Fruit fly (Drosophila melanogaster): ENCODE measurements around the gene CG32264.

CG32264 gene

DNA sequence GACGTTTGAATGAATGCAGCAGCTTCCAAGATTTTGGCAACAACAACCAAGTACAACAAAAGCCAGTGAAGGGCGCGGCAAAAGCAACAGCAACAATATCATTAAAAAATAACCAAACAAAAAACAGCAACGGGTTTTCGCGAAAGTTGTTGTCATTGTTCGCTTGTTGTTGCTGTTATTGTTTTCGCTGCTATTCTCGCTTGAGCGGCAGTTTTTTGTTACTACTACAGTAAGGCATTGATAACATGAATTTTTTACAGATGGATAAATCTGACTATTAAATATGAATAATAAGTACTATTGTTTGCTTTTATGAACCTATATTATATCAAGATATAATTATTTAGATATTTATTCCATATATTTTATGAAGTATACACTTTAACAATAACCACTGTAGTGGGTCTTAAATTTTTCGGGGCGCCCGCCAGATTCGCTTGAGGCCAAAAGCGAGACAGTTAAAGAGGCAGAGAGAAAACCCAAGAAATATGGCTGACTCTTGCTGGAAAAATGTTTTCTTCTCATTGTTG lies 34.8 kb downstream of the CG32264 start (continued):
- peak in 1 of 2 experiments; percentile 88 for TF ChIP-seq Hr51 (GFP tag; optimal IDR thresholded peaks at IDR 0.05)
- peak; percentile 64; the same call in 1 of the 3 replicates for TF ChIP-seq CG7357 (GFP tag; IDR thresholded peaks at IDR 0.05)
- TF ChIP-seq CG4617 (GFP tag; optimal IDR thresholded peaks at IDR 0.05; ENCODE audit: borderline replicate concordance) = no peak
- TF ChIP-seq fd102C (GFP tag; optimal IDR thresholded peaks at IDR 0.05) = no peak
- TF ChIP-seq Dad (GFP tag; optimal IDR thresholded peaks at IDR 0.05) = no peak
- TF ChIP-seq zen (tag; optimal IDR thresholded peaks at IDR 0.05) = no peak
- peak; percentile 81 for TF ChIP-seq Oli (tag; optimal IDR thresholded peaks at IDR 0.05)
- no peak for TF ChIP-seq TFAM (GFP tag; optimal IDR thresholded peaks at IDR 0.05)
- peak; percentile 27; the same call in 1 of the 2 replicates for TF ChIP-seq GATAe (GFP tag; conservative IDR thresholded peaks at IDR 0.05)
- TF ChIP-seq CG12071 (GFP tag; optimal IDR thresholded peaks at IDR 0.05) = peak; percentile 14
- TF ChIP-seq CG15479 (GFP tag; optimal IDR thresholded peaks at IDR 0.05) = no peak
- TF ChIP-seq CG7745 (tag; optimal IDR thresholded peaks at IDR 0.05) = no peak
- peak; percentile 64 for TF ChIP-seq Gug (GFP tag; IDR thresholded peaks at IDR 0.05)
- TF ChIP-seq oc (tag; optimal IDR thresholded peaks at IDR 0.05) = peak; percentile 46
- TF ChIP-seq br (optimal IDR thresholded peaks at IDR 0.05) = no peak
- TF ChIP-seq HLHmδ (GFP tag; optimal IDR thresholded peaks at IDR 0.05) = no peak
- TF ChIP-seq Ets97D (GFP tag; optimal IDR thresholded peaks at IDR 0.05) = no peak
- TF ChIP-seq Dip3 (GFP tag; optimal IDR thresholded peaks at IDR 0.05) = peak; percentile 2
- no peak for TF ChIP-seq Atf3 (GFP tag; optimal IDR thresholded peaks at IDR 0.05)
- TF ChIP-seq Stat92E (GFP tag; optimal IDR thresholded peaks at IDR 0.05) = no peak
- TF ChIP-seq caup (GFP tag; optimal IDR thresholded peaks at IDR 0.05; ENCODE audit: severe bottlenecking) = peak; percentile 74
- no peak for TF ChIP-seq Dref (GFP tag; IDR thresholded peaks at IDR 0.05)
- no peak for TF ChIP-seq CG33557 (GFP tag; optimal IDR thresholded peaks at IDR 0.05)
- TF ChIP-seq amos (GFP tag; IDR thresholded peaks at IDR 0.05; ENCODE audit: partially characterized antibody) = no peak
- TF ChIP-seq CG9609 (GFP tag; optimal IDR thresholded peaks at IDR 0.05) = no peak
- TF ChIP-seq CG2678 (tag; optimal IDR thresholded peaks at IDR 0.05) = peak; percentile 88
- no peak for TF ChIP-seq ERR (GFP tag; optimal IDR thresholded peaks at IDR 0.05)
- peak; percentile 59 for TF ChIP-seq nmo (GFP tag; optimal IDR thresholded peaks at IDR 0.05)
- no peak for TF ChIP-seq en (GFP tag; optimal IDR thresholded peaks at IDR 0.05)
- no peak for TF ChIP-seq CG34224 (GFP tag; IDR thresholded peaks at IDR 0.05; ENCODE audit: partially characterized antibody)
- peak; percentile 76 for TF ChIP-seq CG12391 (tag; optimal IDR thresholded peaks at IDR 0.05)
- peak; percentile 81; the same call in 2 of the 3 replicates for TF ChIP-seq so (GFP tag; IDR thresholded peaks at IDR 0.05)
- TF ChIP-seq CG17359 (tag; optimal IDR thresholded peaks at IDR 0.05) = peak; percentile 75
- peak; percentile 72 for TF ChIP-seq sd (tag; optimal IDR thresholded peaks at IDR 0.05)
- peak; percentile 79 for TF ChIP-seq CG12155 (GFP tag; optimal IDR thresholded peaks at IDR 0.05)
- TF ChIP-seq dysf (GFP tag; IDR thresholded peaks at IDR 0.05) = peak; percentile 93
- TF ChIP-seq ci (GFP tag; IDR thresholded peaks at IDR 0.05) = peak; percentile 70; the same call in 2 of the 3 replicates
- no peak for TF ChIP-seq CG10274 (GFP tag; optimal IDR thresholded peaks at IDR 0.05)
- peak; percentile 73 for TF ChIP-seq Xrp1 (GFP tag; IDR thresholded peaks at IDR 0.05)
- no peak for TF ChIP-seq hth (optimal IDR thresholded peaks at IDR 0.05)
- TF ChIP-seq CG11247 (GFP tag; IDR thresholded peaks at IDR 0.05) = peak; percentile 74
- TF ChIP-seq Lhr (GFP tag; optimal IDR thresholded peaks at IDR 0.05) = no peak
- TF ChIP-seq CG2889 (GFP tag; IDR thresholded peaks at IDR 0.05) = peak; percentile 41; the same call in 1 of the 3 replicates
- TF ChIP-seq Lpt (GFP tag; optimal IDR thresholded peaks at IDR 0.05) = no peak
- no peak for TF ChIP-seq Hr78 (GFP tag; optimal IDR thresholded peaks at IDR 0.05)
- TF ChIP-seq CG3163 (GFP tag; optimal IDR thresholded peaks at IDR 0.05) = no peak
- no peak for TF ChIP-seq h (optimal IDR thresholded peaks at IDR 0.05)
- no peak for TF ChIP-seq CG16813 (GFP tag; IDR thresholded peaks at IDR 0.05; ENCODE audit: partially characterized antibody)
- no peak for TF ChIP-seq ash1 (GFP tag; optimal IDR thresholded peaks at IDR 0.05)
- TF ChIP-seq gce (GFP tag; IDR thresholded peaks at IDR 0.05) = 0 out of 3 replicates have a peak, but pooled peaks have one; percentile 16
